Fruit fly (Drosophila melanogaster): ENCODE results near the gene bowl.

dm6 chr2L:3778157-3779060 lies 6.9 kb downstream of the bowl start:
- TF ChIP-seq CG1620 (GFP tag; optimal IDR thresholded peaks at IDR 0.05) (no peak), toe (GFP tag; optimal IDR thresholded peaks at IDR 0.05) (peak; percentile 43), ovo (GFP tag; optimal IDR thresholded peaks at IDR 0.05) (no peak), tj (GFP tag; optimal IDR thresholded peaks at IDR 0.05) (peak; percentile 43), Mnt (GFP tag; optimal IDR thresholded peaks at IDR 0.05) (peak; percentile 16), pad (GFP tag; optimal IDR thresholded peaks at IDR 0.05) (no peak), CG7045 (GFP tag; optimal IDR thresholded peaks at IDR 0.05) (no peak), CG5204 (GFP tag; optimal IDR thresholded peaks at IDR 0.05) (peak; percentile 4), CG11617 (GFP tag; optimal IDR thresholded peaks at IDR 0.05) (no peak), Clk (GFP tag; optimal IDR thresholded peaks at IDR 0.05) (no peak), CG14711 (tag; optimal IDR thresholded peaks at IDR 0.05) (no peak), Hr96 (GFP tag; optimal IDR thresholded peaks at IDR 0.05) (peak; percentile 41)
